Fruit fly (Drosophila melanogaster) S2 (cell line): Measurements from ENCODE around the gene Ten-m.
A peak's percentile ranks its signal among the peaks of the same experiment; 100 is the strongest.

Source experiments
- CG8478 ChIP-seq: fragments of >200 bp; optimal IDR thresholded peaks from 2 replicates; lab custom pipeline; 2018
- CTCF ChIP-seq, 2 experiments: fragments of >200 bp; optimal IDR thresholded peaks; 2 replicates each; lab custom pipeline; 2018

The Ten-m gene

dm6 chr3L:22351550-22351949, 56.1 kb downstream of the Ten-m start:
- TF ChIP-seq CG8478 (lab: Kevin White, UChicago) = no peak
- no peak for TF ChIP-seq CTCF (optimal IDR thresholded peaks at IDR 0.05; lab: Kevin White, UChicago)

- TF ChIP-seq CTCF (optimal IDR thresholded peaks at IDR 0.05; lab: Kevin White, UChicago) (no peak), CG8478 (lab: Kevin White, UChicago) (no peak)
These were observed 57.0 kb downstream of the Ten-m start for dm6 chr3L:22350683-22351082.

dm6 chr3L:22349532-22349931, 58.1 kb downstream of the Ten-m start:
- no peak for TF ChIP-seq CG8478 (lab: Kevin White, UChicago)
- TF ChIP-seq CTCF (optimal IDR thresholded peaks at IDR 0.05; lab: Kevin White, UChicago) = no peak

- TF ChIP-seq CTCF (optimal IDR thresholded peaks at IDR 0.05; lab: Kevin White, UChicago) (no peak), CG8478 (lab: Kevin White, UChicago) (no peak)
These were observed 61.0 kb downstream of the Ten-m start for dm6 chr3L:22346566-22347146.

dm6 chr3L:22342565-22342964, 65.1 kb downstream of the Ten-m start:
- no peak for TF ChIP-seq CTCF (optimal IDR thresholded peaks at IDR 0.05; lab: Kevin White, UChicago)

- TF ChIP-seq CG8478 (lab: Kevin White, UChicago) = no peak
- no peak for TF ChIP-seq CTCF (optimal IDR thresholded peaks at IDR 0.05; lab: Kevin White, UChicago)
These were observed 69.8 kb downstream of the Ten-m start for dm6 chr3L:22337816-22338215.

- TF ChIP-seq CG8478 (lab: Kevin White, UChicago) = no peak
- TF ChIP-seq CTCF (optimal IDR thresholded peaks at IDR 0.05; lab: Kevin White, UChicago) = no peak
These were observed 78.2 kb downstream of the Ten-m start, which contains the start of gene CG32450 for dm6 chr3L:22329478-22329877. Gene CG32450, plus strand, starts transcription at chr3L:22329778.

- no peak for TF ChIP-seq CG8478 (lab: Kevin White, UChicago)
- TF ChIP-seq CTCF (optimal IDR thresholded peaks at IDR 0.05; lab: Kevin White, UChicago) = no peak
These were observed 90.8 kb downstream of the Ten-m start for dm6 chr3L:22316913-22317312.

dm6 chr3L:22287994-22288766, 119.5 kb downstream of the Ten-m start, which contains the start of the genes Hem and IleRS:
Gene Hem, minus strand, starts transcription at chr3L:22288195.
Gene IleRS, plus strand, starts transcription at chr3L:22288665.
- no peak for TF ChIP-seq CTCF (optimal IDR thresholded peaks at IDR 0.05; lab: Kevin White, UChicago)
- TF ChIP-seq CG8478 (lab: Kevin White, UChicago) = no peak

dm6 chr3L:22277186-22277585, 130.5 kb downstream of the Ten-m start:
- no peak for TF ChIP-seq CTCF (optimal IDR thresholded peaks at IDR 0.05; lab: Kevin White, UChicago)
- no peak for TF ChIP-seq CG8478 (lab: Kevin White, UChicago)

- TF ChIP-seq CTCF (optimal IDR thresholded peaks at IDR 0.05; lab: Kevin White, UChicago) = no peak
- no peak for TF ChIP-seq CG8478 (lab: Kevin White, UChicago)
These were observed 131.0 kb downstream of the Ten-m start for dm6 chr3L:22276614-22277013.

dm6 chr3L:22275989-22276388, 131.7 kb downstream of the Ten-m start:
- no peak for TF ChIP-seq CTCF (optimal IDR thresholded peaks at IDR 0.05; lab: Kevin White, UChicago)
- TF ChIP-seq CG8478 (lab: Kevin White, UChicago) = no peak

dm6 chr3L:22273529-22274301, 133.9 kb downstream of the Ten-m start, which contains the start of gene Srpk79D:
Gene Srpk79D, plus strand, starts transcription at chr3L:22273985.
- TF ChIP-seq CTCF (optimal IDR thresholded peaks at IDR 0.05; lab: Kevin White, UChicago) (no peak), CG8478 (lab: Kevin White, UChicago) (no peak)

- TF ChIP-seq CTCF (optimal IDR thresholded peaks at IDR 0.05; lab: Kevin White, UChicago) (peak; percentile 93 to 97), CG8478 (lab: Kevin White, UChicago) (no peak)
These were observed 140.3 kb downstream of the Ten-m start, which contains the start of gene Csp for dm6 chr3L:22267248-22267957. Gene Csp, plus strand, starts transcription at chr3L:22267382.
